Worm (Caenorhabditis elegans) whole organism, L3 larva: Measurements from ENCODE around the gene T13C2.7.
"Not testable (repeated sequence)": the region's sequence is repeated elsewhere in the genome, so short reads cannot be mapped to it uniquely, and the experiment has no call there.

Source experiments
- R02D3.7 ChIP-seq: fragments of 150-350 bp; optimal IDR thresholded peaks from 2 replicates; lab custom pipeline; 2014; ENCODE audit warnings: missing biosample characterization, missing genetic modification characterization
- ZK546.5 ChIP-seq: sonication (generic microtip); optimal IDR thresholded peaks from 2 replicates; lab custom pipeline; 2017; ENCODE audit warnings: missing biosample characterization, missing genetic modification characterization
- ama-1 ChIP-seq: fragments of 150-350 bp; optimal IDR thresholded peaks from 2 replicates; lab custom pipeline; 2018
- ceh-16 ChIP-seq: sonication (generic microtip); optimal IDR thresholded peaks from 2 replicates; lab custom pipeline; 2017; ENCODE audit warnings: missing biosample characterization, missing genetic modification characterization
- ceh-28 ChIP-seq: fragments of 150-350 bp; optimal IDR thresholded peaks from 2 replicates; lab custom pipeline; 2014; ENCODE audit warnings: missing biosample characterization, missing genetic modification reagents, missing genetic modification characterization
- ceh-82 ChIP-seq: fragments of 150-350 bp; optimal IDR thresholded peaks from 2 replicates; lab custom pipeline; 2014; ENCODE audit warnings: missing biosample characterization, missing genetic modification characterization
- ceh-9 ChIP-seq: sonication (generic microtip); optimal IDR thresholded peaks from 2 replicates; lab custom pipeline; 2018; ENCODE audit warnings: missing biosample characterization, missing genetic modification characterization
- daf-12 ChIP-seq: fragments of 150-350 bp; optimal IDR thresholded peaks from 2 replicates; lab custom pipeline; 2014; ENCODE audit warnings: missing biosample characterization, missing genetic modification reagents, missing genetic modification characterization
- egl-27 ChIP-seq: sonication (generic microtip); optimal IDR thresholded peaks from 4 replicates; lab custom pipeline; 2017; ENCODE audit warnings: missing biosample characterization, missing genetic modification reagents, missing genetic modification characterization
- egl-5 ChIP-seq: fragments of 150-350 bp; optimal IDR thresholded peaks from 2 replicates; lab custom pipeline; 2017; ENCODE audit warnings: missing biosample characterization, missing genetic modification reagents, missing genetic modification characterization, inconsistent platforms
- elt-2 ChIP-seq: sonication (generic microtip); optimal IDR thresholded peaks from 2 replicates; lab custom pipeline; 2016; ENCODE audit warnings: missing genetic modification reagents, mild to moderate bottlenecking, missing genetic modification characterization, missing compliant biosample characterization
- eor-1 ChIP-seq, 2 experiments: fragments of 150-350 bp; optimal IDR thresholded peaks; 2 replicates each; lab custom pipeline; 2014 to 2018; ENCODE audit warnings: missing biosample characterization in 2 of 2, missing genetic modification characterization in 2 of 2
- fkh-10 ChIP-seq: sonication (generic microtip); optimal IDR thresholded peaks from 2 replicates; lab custom pipeline; 2017; ENCODE audit warnings: missing biosample characterization, missing genetic modification reagents, missing genetic modification characterization
- hmg-11 ChIP-seq: sonication (generic microtip); optimal IDR thresholded peaks from 2 replicates; lab custom pipeline; 2016; ENCODE audit warnings: missing genetic modification characterization, missing compliant biosample characterization
- jun-1 ChIP-seq: fragments of 150-350 bp; optimal IDR thresholded peaks from 2 replicates; lab custom pipeline; 2014; ENCODE audit warnings: missing biosample characterization, missing genetic modification reagents, missing genetic modification characterization
- lin-15B ChIP-seq: fragments of 150-350 bp; optimal IDR thresholded peaks from 2 replicates; lab custom pipeline; 2014; ENCODE audit warnings: missing biosample characterization, missing genetic modification characterization
- lin-39 ChIP-seq: fragments of 150-350 bp; optimal IDR thresholded peaks from 2 replicates; lab custom pipeline; 2018; ENCODE audit warnings: missing biosample characterization, missing genetic modification reagents, missing genetic modification characterization
- lsy-12 ChIP-seq: sonication (generic microtip); optimal IDR thresholded peaks from 2 replicates; lab custom pipeline; 2016; ENCODE audit warnings: mild to moderate bottlenecking, missing genetic modification characterization, missing compliant biosample characterization
- mdl-1 ChIP-seq: fragments of 150-350 bp; optimal IDR thresholded peaks from 2 replicates; lab custom pipeline; 2014; ENCODE audit warnings: missing biosample characterization, missing genetic modification characterization
- mml-1 ChIP-seq: fragments of 150-350 bp; sonication (generic microtip); optimal IDR thresholded peaks from 3 replicates; lab custom pipeline; 2014; ENCODE audit warnings: missing biosample characterization, missing genetic modification characterization
- nfya-1 ChIP-seq: sonication (generic microtip); optimal IDR thresholded peaks from 2 replicates; lab custom pipeline; 2017; ENCODE audit warnings: missing genetic modification characterization, mild to moderate bottlenecking, missing compliant biosample characterization, antibody characterized with exemption, moderate library complexity; ENCODE audit not compliant: insufficient read depth
- nhr-11 ChIP-seq: fragments of 150-350 bp; optimal IDR thresholded peaks from 2 replicates; lab custom pipeline; 2014; ENCODE audit warnings: missing biosample characterization, missing genetic modification characterization
- nhr-12 ChIP-seq: fragments of 150-350 bp; optimal IDR thresholded peaks from 2 replicates; lab custom pipeline; 2014; ENCODE audit warnings: missing biosample characterization, missing genetic modification characterization
- nhr-23 ChIP-seq: fragments of 150-350 bp; optimal IDR thresholded peaks from 2 replicates; lab custom pipeline; 2014; ENCODE audit warnings: missing biosample characterization, missing genetic modification reagents, missing genetic modification characterization
- nhr-237 ChIP-seq: fragments of 150-350 bp; optimal IDR thresholded peaks from 2 replicates; lab custom pipeline; 2014; ENCODE audit warnings: missing biosample characterization, missing genetic modification characterization
- nhr-25 ChIP-seq: sonication (generic microtip); optimal IDR thresholded peaks from 2 replicates; lab custom pipeline; 2017; ENCODE audit warnings: missing biosample characterization, missing genetic modification characterization
- nhr-28 ChIP-seq: fragments of 150-350 bp; optimal IDR thresholded peaks from 2 replicates; lab custom pipeline; 2014; ENCODE audit warnings: missing biosample characterization, missing genetic modification characterization
- nhr-43 ChIP-seq: sonication (generic microtip); optimal IDR thresholded peaks from 2 replicates; lab custom pipeline; 2016; ENCODE audit warnings: mild to moderate bottlenecking, missing genetic modification characterization, missing compliant biosample characterization; ENCODE audit not compliant: poor library complexity, severe bottlenecking
- nhr-67 ChIP-seq: fragments of 150-350 bp; optimal IDR thresholded peaks from 2 replicates; lab custom pipeline; 2014; ENCODE audit warnings: missing biosample characterization, missing genetic modification characterization
- nhr-76 ChIP-seq: fragments of 150-350 bp; sonication (generic microtip); optimal IDR thresholded peaks from 5 replicates; lab custom pipeline; 2014; ENCODE audit warnings: missing biosample characterization, missing genetic modification characterization
- pha-4 ChIP-seq: fragments of 150-350 bp; optimal IDR thresholded peaks from 2 replicates; lab custom pipeline; 2014; ENCODE audit warnings: missing biosample characterization, missing genetic modification reagents, missing genetic modification characterization
- sea-2 ChIP-seq: fragments of 150-350 bp; sonication (generic microtip); optimal IDR thresholded peaks from 4 replicates; lab custom pipeline; 2014; ENCODE audit warnings: missing biosample characterization, missing genetic modification reagents, missing genetic modification characterization
- skn-1 ChIP-seq: fragments of 150-350 bp; optimal IDR thresholded peaks from 2 replicates; lab custom pipeline; 2014; ENCODE audit warnings: missing biosample characterization, missing genetic modification characterization
- snpc-4 ChIP-seq: fragments of 150-350 bp; optimal IDR thresholded peaks from 2 replicates; lab custom pipeline; 2014; ENCODE audit warnings: missing biosample characterization, missing genetic modification characterization
- tbx-2 ChIP-seq: sonication (generic microtip); optimal IDR thresholded peaks from 2 replicates; lab custom pipeline; 2016; ENCODE audit warnings: mild to moderate bottlenecking, missing genetic modification characterization, missing compliant biosample characterization
- unc-39 ChIP-seq: sonication (generic microtip); optimal IDR thresholded peaks from 4 replicates; lab custom pipeline; 2017; ENCODE audit warnings: missing biosample characterization, missing genetic modification characterization
- unc-62 ChIP-seq: fragments of 150-350 bp; sonication (generic microtip); optimal IDR thresholded peaks from 4 replicates; lab custom pipeline; 2014; ENCODE audit warnings: missing biosample characterization, missing genetic modification reagents, missing genetic modification characterization
- zag-1 ChIP-seq: fragments of 150-350 bp; optimal IDR thresholded peaks from 2 replicates; lab custom pipeline; 2014; ENCODE audit warnings: missing biosample characterization, missing genetic modification characterization
- ztf-11 ChIP-seq: fragments of 150-350 bp; optimal IDR thresholded peaks from 2 replicates; lab custom pipeline; 2014; ENCODE audit warnings: missing biosample characterization, missing genetic modification characterization
- ztf-4 ChIP-seq: fragments of 150-350 bp; optimal IDR thresholded peaks from 2 replicates; lab custom pipeline; 2014; ENCODE audit warnings: missing biosample characterization, missing genetic modification characterization

T13C2.7 gene

ce11 chrII:6770030-6770429, 9.2 kb upstream of the T13C2.7 start:
- TF ChIP-seq egl-27 (no peak), tbx-2 (tag; lab: Kevin White, UChicago) (no peak), mdl-1 (tag; lab: Kevin White, UChicago) (no peak), ceh-82 (tag; lab: Kevin White, UChicago) (no peak), lin-15B (tag; lab: Kevin White, UChicago) (no peak), sea-2 (GFP tag; lab: Kevin White, UChicago) (no peak), zag-1 (tag; lab: Kevin White, UChicago) (no peak), nhr-28 (tag; lab: Kevin White, UChicago) (no peak), ztf-11 (tag; lab: Kevin White, UChicago) (no peak), R02D3.7 (no peak), nhr-25 (tag; lab: Kevin White, UChicago) (no peak), lin-39 (tag; lab: Kevin White, UChicago) (no peak), ceh-16 (tag; lab: Kevin White, UChicago) (no peak), ceh-28 (tag; lab: Kevin White, UChicago) (no peak), skn-1 (tag; lab: Kevin White, UChicago) (no peak), unc-62 (GFP tag; lab: Kevin White, UChicago) (no peak), nhr-67 (tag; lab: Kevin White, UChicago) (no peak), daf-12 (tag; lab: Kevin White, UChicago) (no peak)

- TF ChIP-seq nhr-237 (tag; lab: Kevin White, UChicago): no peak
- TF ChIP-seq nhr-76 (tag; lab: Kevin White, UChicago): no peak
- TF ChIP-seq skn-1 (tag; lab: Kevin White, UChicago): no peak
- TF ChIP-seq lin-39 (tag; lab: Kevin White, UChicago): no peak
- TF ChIP-seq unc-39 (tag; lab: Kevin White, UChicago): no peak
- TF ChIP-seq jun-1 (tag; lab: Kevin White, UChicago): no peak
- TF ChIP-seq fkh-10 (GFP tag; lab: Kevin White, UChicago): no peak
- TF ChIP-seq ceh-16 (tag; lab: Kevin White, UChicago): no peak
- no peak for TF ChIP-seq ceh-9
- TF ChIP-seq R02D3.7: no peak
- TF ChIP-seq ztf-11 (tag; lab: Kevin White, UChicago): no peak
- TF ChIP-seq nhr-43 (tag; lab: Kevin White, UChicago): no peak
- TF ChIP-seq elt-2 (tag; lab: Kevin White, UChicago): no peak
- no peak for TF ChIP-seq lin-15B (tag; lab: Kevin White, UChicago)
- no peak for TF ChIP-seq sea-2 (GFP tag; lab: Kevin White, UChicago)
- TF ChIP-seq nhr-67 (tag; lab: Kevin White, UChicago): no peak
- TF ChIP-seq mml-1 (tag; lab: Kevin White, UChicago): no peak
Measured at ce11 chrII:6772482-6772881, 6.7 kb upstream of the T13C2.7 start.

DNA sequence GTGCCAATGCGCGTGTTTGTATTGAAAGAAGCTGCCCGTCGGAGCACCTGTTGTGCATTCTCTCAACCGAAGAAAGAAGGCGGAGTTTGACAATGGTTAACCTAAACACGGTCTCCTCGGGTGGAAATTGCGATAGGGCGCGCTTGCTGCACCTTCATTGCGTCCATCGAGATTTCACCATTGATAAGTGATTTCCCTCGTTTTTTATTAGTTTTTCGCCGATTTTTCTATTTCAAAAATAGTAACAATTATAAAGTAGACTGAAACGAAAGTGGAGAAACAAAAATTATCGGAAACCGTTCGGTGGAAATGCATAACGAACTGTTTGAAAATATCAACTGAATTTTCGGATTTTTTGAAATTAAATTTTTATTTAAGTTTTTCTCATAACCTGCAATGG, 4.1 kb upstream of the T13C2.7 start, which contains the start of gene agr-1:
agr-1 (minus strand) TSS at position 101 of the 400 bp plus-strand sequence.
- not testable (repeated sequence) for TF ChIP-seq nhr-237, zag-1, ZK546.5 (tag; lab: Kevin White, UChicago)

DNA sequence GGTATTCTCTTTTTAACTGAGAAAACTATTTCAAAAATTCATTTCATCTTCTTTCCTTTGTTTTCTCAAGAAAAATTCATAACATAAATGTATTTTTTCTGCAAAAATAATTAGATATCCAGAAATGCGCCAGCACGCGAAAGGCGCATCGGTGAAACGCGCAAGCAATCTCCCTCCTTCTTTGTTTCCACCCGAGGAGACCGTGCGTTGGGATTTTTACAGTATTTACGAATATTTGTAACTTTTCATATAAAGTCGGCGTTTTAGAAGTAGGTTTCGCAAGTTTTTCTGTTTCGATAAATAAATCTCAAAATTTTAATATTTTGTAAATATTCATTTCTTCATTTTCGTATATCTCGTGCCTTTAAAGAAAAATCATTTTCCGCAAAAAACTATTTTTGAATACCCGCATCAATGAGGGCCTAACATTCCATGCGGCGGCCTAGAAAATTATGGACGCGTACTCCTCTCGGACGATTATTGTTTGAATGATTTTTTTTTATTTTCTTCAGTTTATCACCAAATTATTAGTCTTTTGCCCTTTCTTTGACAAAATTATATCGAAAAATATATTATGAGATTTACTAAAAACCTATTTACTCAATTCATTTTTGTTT, 2.7 kb upstream of the T13C2.7 start, which contains the start of gene ssup-72:
ssup-72 (plus strand) TSS at position 181 of the 617 bp plus-strand sequence.
- TF ChIP-seq lin-15B (tag; lab: Kevin White, UChicago) (peak; percentile 71), R02D3.7 (no peak), nhr-76 (tag; lab: Kevin White, UChicago) (no peak), jun-1 (tag; lab: Kevin White, UChicago) (no peak), ceh-16 (tag; lab: Kevin White, UChicago) (no peak), ztf-11 (tag; lab: Kevin White, UChicago) (no peak), eor-1 (tag; optimal IDR thresholded peaks at IDR 0.05; lab: Kevin White, UChicago) (no peak), ceh-28 (tag; lab: Kevin White, UChicago) (no peak), unc-62 (GFP tag; lab: Kevin White, UChicago) (no peak), skn-1 (tag; lab: Kevin White, UChicago) (no peak), ZK546.5 (tag; lab: Kevin White, UChicago) (no peak), elt-2 (tag; lab: Kevin White, UChicago) (peak; percentile 15), ztf-4 (no peak), pha-4 (peak; percentile 72), fkh-10 (GFP tag; lab: Kevin White, UChicago) (no peak), nfya-1 (peak; percentile 68), unc-39 (tag; lab: Kevin White, UChicago) (no peak), lsy-12 (tag; lab: Kevin White, UChicago) (peak; percentile 30), zag-1 (tag; lab: Kevin White, UChicago) (no peak), nhr-28 (tag; lab: Kevin White, UChicago) (no peak), hmg-11 (no peak), lin-39 (tag; lab: Kevin White, UChicago) (no peak), nhr-11 (tag; lab: Kevin White, UChicago) (no peak), snpc-4 (peak; percentile 63), nhr-12 (tag; lab: Kevin White, UChicago) (no peak), nhr-23 (tag; lab: Kevin White, UChicago) (peak; percentile 65), tbx-2 (tag; lab: Kevin White, UChicago) (peak; percentile 23), ceh-82 (tag; lab: Kevin White, UChicago) (no peak), nhr-43 (tag; lab: Kevin White, UChicago) (peak; percentile 90), egl-5 (tag; lab: Kevin White, UChicago) (peak; percentile 1), ama-1 (no peak), nhr-25 (tag; lab: Kevin White, UChicago) (peak; percentile 7)
- TF ChIP-seq, all 47 proteins: peak for 11
